Worm (Caenorhabditis elegans): ENCODE data around the gene sql-1.

sql-1 gene

DNA sequence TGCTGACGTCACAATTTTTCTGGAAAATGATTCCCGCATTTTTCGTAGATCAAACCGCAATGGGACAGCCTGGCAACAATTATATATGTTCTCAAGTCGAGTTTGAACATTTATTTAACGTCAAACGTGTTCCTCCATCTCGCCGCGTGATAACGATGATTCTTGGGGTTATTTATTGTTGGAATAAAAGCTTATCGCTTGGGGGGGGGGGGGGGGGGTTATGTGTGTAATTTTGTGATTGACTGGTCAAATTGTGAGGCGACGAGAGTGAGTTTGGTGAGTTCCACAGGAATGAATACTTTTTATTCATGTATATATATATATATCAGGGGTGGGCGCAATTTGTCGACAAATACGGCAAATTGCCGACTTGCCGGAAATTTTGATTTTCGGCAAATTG, 69.6 kb downstream of the sql-1 start:
- no peak for TF ChIP-seq nhr-12 (tag; optimal IDR thresholded peaks at IDR 0.05)
- no peak for TF ChIP-seq ceh-43 (GFP tag; optimal IDR thresholded peaks at IDR 0.05)
- no peak for TF ChIP-seq lin-13 (tag; optimal IDR thresholded peaks at IDR 0.05)
- TF ChIP-seq bed-3 (GFP tag; optimal IDR thresholded peaks at IDR 0.05) = no peak
- no peak for TF ChIP-seq snpc-4 (tag; optimal IDR thresholded peaks at IDR 0.05)
- no peak for TF ChIP-seq ztf-11 (tag; optimal IDR thresholded peaks at IDR 0.05)
- TF ChIP-seq unc-120 (tag; optimal IDR thresholded peaks at IDR 0.05; ENCODE audit: poor library complexity, severe bottlenecking) = no peak
- no peak for TF ChIP-seq elt-3 (tag; optimal IDR thresholded peaks at IDR 0.05)
- no peak for TF ChIP-seq M03D4.4 (tag; optimal IDR thresholded peaks at IDR 0.05)
- TF ChIP-seq nhr-28 (tag; optimal IDR thresholded peaks at IDR 0.05) = no peak
- TF ChIP-seq drap-1 (GFP tag; optimal IDR thresholded peaks at IDR 0.05) = no peak
- TF ChIP-seq sptf-1 (tag; optimal IDR thresholded peaks at IDR 0.05) = no peak
- no peak for TF ChIP-seq zip-8 (tag; optimal IDR thresholded peaks at IDR 0.05)
- TF ChIP-seq ces-1 (GFP tag; optimal IDR thresholded peaks at IDR 0.05) = no peak

- TF ChIP-seq bed-3 (GFP tag; optimal IDR thresholded peaks at IDR 0.05) (no peak), lin-32 (GFP tag; optimal IDR thresholded peaks at IDR 0.05) (no peak), tbx-8 (GFP tag; optimal IDR thresholded peaks at IDR 0.05) (no peak), blmp-1 (tag; optimal IDR thresholded peaks at IDR 0.05) (no peak), lsy-2 (tag; optimal IDR thresholded peaks at IDR 0.05) (no peak), ham-2 (GFP tag; optimal IDR thresholded peaks at IDR 0.05) (no peak), pha-4 (tag; optimal IDR thresholded peaks at IDR 0.05) (no peak), unc-39 (tag; optimal IDR thresholded peaks at IDR 0.05) (no peak), sptf-1 (tag; optimal IDR thresholded peaks at IDR 0.05) (no peak), nhr-76 (tag; optimal IDR thresholded peaks at IDR 0.05) (no peak), ceh-83 (GFP tag; optimal IDR thresholded peaks at IDR 0.05) (no peak), drap-1 (GFP tag; optimal IDR thresholded peaks at IDR 0.05) (no peak), unc-62 (GFP tag; optimal IDR thresholded peaks at IDR 0.05) (no peak)
Observed at ce11 chrIII:12569870-12570269, 70.5 kb downstream of the sql-1 start.

DNA sequence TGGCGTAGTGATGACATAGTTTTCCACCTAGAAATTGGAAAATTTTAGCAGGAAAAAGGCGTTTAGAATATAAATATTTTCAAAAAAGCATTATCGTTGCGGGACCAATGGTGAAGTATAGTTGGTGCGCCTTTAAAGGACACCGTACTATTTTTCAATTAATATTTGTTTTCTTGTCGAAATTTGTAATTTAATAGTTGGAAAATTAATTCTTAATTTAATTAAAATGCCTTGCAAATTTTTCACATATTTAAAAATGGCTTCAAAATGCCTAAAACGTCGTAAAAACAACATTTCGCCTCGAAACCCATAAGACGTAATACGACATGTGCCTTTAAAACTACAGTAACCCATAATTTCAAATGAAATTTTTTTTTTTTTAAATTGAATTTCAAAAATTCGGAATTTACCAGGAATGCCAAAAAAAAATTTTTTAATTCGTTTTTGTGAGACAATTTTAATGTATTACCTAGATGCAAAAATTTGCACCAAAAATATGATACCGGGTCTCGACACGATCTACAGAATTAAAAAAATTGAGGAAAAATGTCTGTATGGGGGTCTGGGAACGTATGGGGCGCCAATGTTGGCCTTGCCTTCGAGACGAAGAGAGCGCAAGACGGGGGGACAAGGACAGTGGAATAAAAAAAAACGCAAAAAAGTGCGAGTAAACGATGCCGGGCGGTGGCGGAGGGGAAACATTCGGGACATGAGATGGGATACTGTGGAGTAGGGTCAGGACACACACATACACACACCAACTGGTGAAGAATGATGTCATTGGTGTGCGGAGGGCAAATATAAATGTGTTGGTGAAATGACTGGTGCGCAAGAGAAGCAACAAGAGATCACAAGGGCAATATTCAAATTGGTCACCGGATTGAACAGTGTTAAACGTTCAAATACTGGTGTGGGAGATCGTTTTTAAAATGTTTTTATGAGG, 76.3 kb downstream of the sql-1 start, which contains the start of gene aakg-1:
TSS of gene aakg-1 (minus strand) at position 52 of the 943 bp plus-strand sequence.
- TF ChIP-seq drap-1 (GFP tag; optimal IDR thresholded peaks at IDR 0.05) = peak; percentile 11
- no peak for TF ChIP-seq cnd-1 (tag; optimal IDR thresholded peaks at IDR 0.05)
- no peak for TF ChIP-seq nhr-76 (tag; optimal IDR thresholded peaks at IDR 0.05)
- peak; percentile 30 for TF ChIP-seq lin-13 (tag; optimal IDR thresholded peaks at IDR 0.05)
- no peak for TF ChIP-seq sem-2 (GFP tag; optimal IDR thresholded peaks at IDR 0.05)
- no peak for TF ChIP-seq nhr-28 (tag; optimal IDR thresholded peaks at IDR 0.05)
- no peak for TF ChIP-seq unc-39 (tag; optimal IDR thresholded peaks at IDR 0.05)
- TF ChIP-seq nhr-12 (tag; optimal IDR thresholded peaks at IDR 0.05) = no peak
- no peak for TF ChIP-seq ceh-43 (GFP tag; optimal IDR thresholded peaks at IDR 0.05)
- no peak for TF ChIP-seq M03D4.4 (tag; optimal IDR thresholded peaks at IDR 0.05)
- TF ChIP-seq mab-5 (tag; optimal IDR thresholded peaks at IDR 0.05) = no peak
- TF ChIP-seq lsy-2 (tag; optimal IDR thresholded peaks at IDR 0.05) = peak; percentile 13
- TF ChIP-seq ztf-11 (tag; optimal IDR thresholded peaks at IDR 0.05) = no peak
- TF ChIP-seq snpc-4 (tag; optimal IDR thresholded peaks at IDR 0.05) = no peak
- TF ChIP-seq nhr-2 (tag; optimal IDR thresholded peaks at IDR 0.05) = peak; percentile 61
- TF ChIP-seq hlh-1 (tag; optimal IDR thresholded peaks at IDR 0.05) = peak; percentile 42
- no peak for TF ChIP-seq mls-2 (tag; optimal IDR thresholded peaks at IDR 0.05)
- no peak for TF ChIP-seq mep-1 (tag; optimal IDR thresholded peaks at IDR 0.05)
- TF ChIP-seq blmp-1 (tag; optimal IDR thresholded peaks at IDR 0.05) = no peak

All from whole organism, mixed stage, embryonic.